Worm (Caenorhabditis elegans) whole organism, young adult: Measurements from ENCODE around the gene fbxa-69.

Experiments
- Y56A3A.18 ChIP-seq: fragments of 200-800 bp; sonication (Bioruptor generic); IDR thresholded peaks from 2 replicates; pipeline ENCODE4 v1.3.6; 2022; ENCODE audit warnings: missing genetic modification reagents, missing genetic modification characterization, missing compliant biosample characterization
- aptf-2 ChIP-seq: fragments of 200-800 bp; sonication (Bioruptor generic); conservative IDR thresholded peaks from 2 replicates; pipeline ENCODE4 v1.3.6; 2022; ENCODE audit warnings: missing genetic modification reagents, missing genetic modification characterization, missing compliant biosample characterization
- lag-1 ChIP-seq: fragments of 200-800 bp; sonication (Bioruptor generic); IDR thresholded peaks from 2 replicates; pipeline ENCODE4 v1.3.6; 2022; ENCODE audit warnings: missing genetic modification reagents, missing genetic modification characterization, missing compliant biosample characterization
- lin-40 ChIP-seq: sonication (generic microtip); optimal IDR thresholded peaks from 2 replicates; lab custom pipeline; 2016; ENCODE audit warnings: missing genetic modification characterization, mild to moderate bottlenecking, missing compliant biosample characterization, missing genotype, missing genetic modification reagents
- pbrm-1 ChIP-seq: fragments of 200-800 bp; sonication (Bioruptor generic); IDR thresholded peaks from 2 replicates; pipeline ENCODE4 v1.3.6; 2022; ENCODE audit warnings: missing genetic modification reagents, missing genetic modification characterization, missing compliant biosample characterization
- pha-4 ChIP-seq: fragments of 150-350 bp; sonication (generic microtip); optimal IDR thresholded peaks from 2 replicates; lab custom pipeline; 2014; ENCODE audit warnings: missing biosample characterization, missing genetic modification reagents, missing genetic modification characterization
- snpc-1.3 ChIP-seq: sonication (generic microtip); optimal IDR thresholded peaks from 2 replicates; lab custom pipeline; 2017; ENCODE audit warnings: missing genetic modification characterization, mild to moderate bottlenecking, missing compliant biosample characterization, antibody characterized with exemption, moderate library complexity, missing genotype, missing genetic modification reagents; ENCODE audit not compliant: insufficient read depth
- unc-130 ChIP-seq: sonication (generic microtip); optimal IDR thresholded peaks from 2 replicates; lab custom pipeline; 2016; ENCODE audit warnings: missing genetic modification reagents, missing genetic modification characterization, missing compliant biosample characterization
- unc-62 ChIP-seq: fragments of 150-350 bp; optimal IDR thresholded peaks from 2 replicates; lab custom pipeline; 2014; ENCODE audit warnings: missing biosample characterization, missing genetic modification reagents, missing genetic modification characterization
- zim-3 ChIP-seq: sonication (generic microtip); optimal IDR thresholded peaks from 2 replicates; lab custom pipeline; 2017; ENCODE audit warnings: mild to moderate bottlenecking, missing genetic modification characterization, moderate library complexity, missing compliant biosample characterization
- ztf-6 ChIP-seq: fragments of 200-800 bp; sonication (Bioruptor generic); IDR thresholded peaks from 2 replicates; pipeline ENCODE4 v1.3.6; 2022; ENCODE audit warnings: missing genetic modification reagents, missing genetic modification characterization, missing compliant biosample characterization

- TF ChIP-seq unc-62 (no peak), ztf-6 (GFP tag; lab: Robert Waterston, UW) (no peak), lin-40 (tag; lab: Kevin White, UChicago) (no peak), snpc-1.3 (tag; lab: Kevin White, UChicago) (no peak), lag-1 (GFP tag; lab: Robert Waterston, UW) (no peak), aptf-2 (GFP tag; lab: Robert Waterston, UW) (no peak), Y56A3A.18 (GFP tag; lab: Robert Waterston, UW) (no peak), unc-130 (GFP tag; lab: Kevin White, UChicago) (no peak), zim-3 (tag; lab: Kevin White, UChicago) (no peak), pbrm-1 (GFP tag; lab: Robert Waterston, UW) (no peak), pha-4 (no peak)
These were observed 2.0 kb upstream of the fbxa-69 start, which contains the start of gene abf-3 for ce11 chrV:15817746-15818145.
